Comparison of ENCODE assay signal across 1 fruit fly cellular context in the genomic region with DNA sequence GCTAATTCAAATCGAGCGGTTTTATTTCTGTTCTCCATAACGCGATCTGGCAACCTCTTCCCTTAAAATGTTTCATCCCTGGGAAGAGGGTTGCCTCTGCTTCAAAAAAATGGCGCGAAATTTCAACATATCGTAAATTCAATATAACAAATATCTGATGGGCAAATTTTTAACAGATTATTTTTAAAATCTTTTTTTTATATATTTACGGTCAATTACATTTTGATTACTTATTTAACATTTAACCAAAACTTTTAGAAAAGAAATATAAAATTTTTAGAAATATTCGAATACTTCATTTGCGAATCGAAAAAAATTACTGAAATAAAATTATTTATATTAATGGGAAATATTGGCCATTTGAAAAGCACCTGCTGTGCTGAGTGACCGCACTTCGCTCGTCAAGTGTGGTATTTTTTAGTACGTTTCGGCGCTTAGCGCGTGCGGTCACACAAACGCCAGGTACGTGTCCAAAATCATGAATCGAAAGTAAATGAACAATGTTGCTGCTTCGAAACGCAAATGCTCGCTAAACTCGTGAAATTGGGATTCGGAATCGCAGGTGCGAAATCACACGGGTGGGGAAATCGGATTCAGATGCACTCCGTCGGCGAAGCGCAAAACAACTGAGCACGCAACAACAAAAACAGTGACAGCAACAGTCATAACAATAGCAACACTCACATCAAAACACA.
TF ChIP-seq lines count a peak whose summit lies in the region.

Gene Ero1L, plus strand, starts transcription at position 448 of the 695 bp plus-strand sequence.

TF ChIP-seq in whole organism, embryonic, 481 proteins besides CTCF, POLR2A, EP300 and RAD21 (continued from another document and continues in another):
- TF ChIP-seq CG14014 (GFP tag; IDR thresholded peaks at IDR 0.05; lab: Robert Waterston, UW): 0 out of 2 replicates have a peak, but pooled peaks have one; percentile 8
- TF ChIP-seq p53 (GFP tag; optimal IDR thresholded peaks at IDR 0.05; lab: Kevin White, UChicago): no peak
- peak; percentile 43; the same call in 1 of the 2 replicates for TF ChIP-seq Adf1 (GFP tag; IDR thresholded peaks at IDR 0.05; lab: Robert Waterston, UW)
- TF ChIP-seq Dbx (GFP tag; IDR thresholded peaks at IDR 0.05; lab: Robert Waterston, UW): 0 out of 3 replicates have a peak, but pooled peaks have one; percentile 60
- TF ChIP-seq CG10321 (GFP tag; IDR thresholded peaks at IDR 0.05; lab: Robert Waterston, UW): no peak
- TF ChIP-seq CG1603 (tag; optimal IDR thresholded peaks at IDR 0.05; lab: Kevin White, UChicago): peak; percentile 33
- TF ChIP-seq Atf-2 (GFP tag; optimal IDR thresholded peaks at IDR 0.05; lab: Kevin White, UChicago): no peak
- peak; percentile 38 for TF ChIP-seq Fer3 (tag; optimal IDR thresholded peaks at IDR 0.05; lab: Kevin White, UChicago)
- TF ChIP-seq CG17361 (GFP tag; IDR thresholded peaks at IDR 0.05; lab: Robert Waterston, UW): peak; percentile 68; the same call in 2 of the 3 replicates
- TF ChIP-seq knrl (GFP tag; IDR thresholded peaks at IDR 0.05; lab: Robert Waterston, UW; ENCODE audit: partially characterized antibody): 0 out of 3 replicates have a peak, but pooled peaks have one; percentile 47
- TF ChIP-seq chm (GFP tag; IDR thresholded peaks at IDR 0.05; lab: Robert Waterston, UW): 0 out of 2 replicates have a peak, but pooled peaks have one; percentile 6
- TF ChIP-seq CG12391 (tag; optimal IDR thresholded peaks at IDR 0.05; lab: Kevin White, UChicago): peak; percentile 55
- TF ChIP-seq CG7987 (GFP tag; optimal IDR thresholded peaks at IDR 0.05; lab: Kevin White, UChicago): no peak
- TF ChIP-seq abd-A (tag; optimal IDR thresholded peaks at IDR 0.05; lab: Kevin White, UChicago): peak; percentile 67
- TF ChIP-seq sens (GFP tag; lab: Kevin White, UChicago): peak; percentile 54
- peak; percentile 65 for TF ChIP-seq stwl (tag; optimal IDR thresholded peaks at IDR 0.05; lab: Kevin White, UChicago)
- TF ChIP-seq rib (GFP tag; IDR thresholded peaks at IDR 0.05; lab: Robert Waterston, UW): peak; percentile 52; the same call in 1 of the 2 replicates
- TF ChIP-seq CG4360 (GFP tag; IDR thresholded peaks at IDR 0.05; lab: Robert Waterston, UW): peak; percentile 65
- peak; percentile 63 for TF ChIP-seq pzg (GFP tag; optimal IDR thresholded peaks at IDR 0.05; lab: Kevin White, UChicago)
- peak; percentile 21 for TF ChIP-seq nerfin-1 (tag; optimal IDR thresholded peaks at IDR 0.05; lab: Kevin White, UChicago)
- no peak for TF ChIP-seq psq (GFP tag; optimal IDR thresholded peaks at IDR 0.05; lab: Kevin White, UChicago)
- peak; percentile 45 for TF ChIP-seq CG15601 (tag; optimal IDR thresholded peaks at IDR 0.05; lab: Kevin White, UChicago)
- peak; percentile 37 for TF ChIP-seq CG6689 (GFP tag; IDR thresholded peaks at IDR 0.05; lab: Robert Waterston, UW)
- TF ChIP-seq fd102C (GFP tag; optimal IDR thresholded peaks at IDR 0.05; lab: Kevin White, UChicago): no peak
- peak; percentile 12 for TF ChIP-seq grau (tag; optimal IDR thresholded peaks at IDR 0.05; lab: Kevin White, UChicago)
- TF ChIP-seq gsb (GFP tag; IDR thresholded peaks at IDR 0.05; lab: Robert Waterston, UW): no peak
- peak; percentile 87 for TF ChIP-seq CG4617 (GFP tag; optimal IDR thresholded peaks at IDR 0.05; lab: Kevin White, UChicago; ENCODE audit: borderline replicate concordance)
- TF ChIP-seq CG8281 (tag; optimal IDR thresholded peaks at IDR 0.05; lab: Kevin White, UChicago): no peak
- peak; percentile 42; the same call in 1 of the 3 replicates for TF ChIP-seq Opbp (GFP tag; IDR thresholded peaks at IDR 0.05; lab: Robert Waterston, UW; ENCODE audit: partially characterized antibody)
- TF ChIP-seq CG30403 (GFP tag; optimal IDR thresholded peaks at IDR 0.05; lab: Kevin White, UChicago): peak; percentile 16
- TF ChIP-seq Atf3 (GFP tag; optimal IDR thresholded peaks at IDR 0.05; lab: Kevin White, UChicago): no peak
- peak; percentile 69 for TF ChIP-seq CoRest (tag; optimal IDR thresholded peaks at IDR 0.05; lab: Kevin White, UChicago)
- TF ChIP-seq CG4424 (GFP tag; optimal IDR thresholded peaks at IDR 0.05; lab: Kevin White, UChicago): peak; percentile 34
- TF ChIP-seq Nf-YA (GFP tag; IDR thresholded peaks at IDR 0.05; lab: Robert Waterston, UW): 0 out of 2 replicates have a peak, but pooled peaks have one; percentile 8
- TF ChIP-seq bbx (GFP tag; IDR thresholded peaks at IDR 0.05; lab: Robert Waterston, UW; ENCODE audit: partially characterized antibody): peak; percentile 50
- peak; percentile 50 for TF ChIP-seq PHDP (tag; optimal IDR thresholded peaks at IDR 0.05; lab: Kevin White, UChicago)
- TF ChIP-seq E2f2 (GFP tag; IDR thresholded peaks at IDR 0.05; lab: Robert Waterston, UW): peak; percentile 98
- peak; percentile 54 for TF ChIP-seq CG3847 (GFP tag; IDR thresholded peaks at IDR 0.05; lab: Robert Waterston, UW)
- no peak for TF ChIP-seq usp (GFP tag; optimal IDR thresholded peaks at IDR 0.05; lab: Kevin White, UChicago)
- TF ChIP-seq Xbp1 (GFP tag; optimal IDR thresholded peaks at IDR 0.05; lab: Kevin White, UChicago): peak; percentile 17
- no peak for TF ChIP-seq CG13775 (GFP tag; optimal IDR thresholded peaks at IDR 0.05; lab: Kevin White, UChicago)
- no peak for TF ChIP-seq CG13894 (tag; optimal IDR thresholded peaks at IDR 0.05; lab: Kevin White, UChicago)
- peak; percentile 12 for TF ChIP-seq CG8944 (GFP tag; optimal IDR thresholded peaks at IDR 0.05; lab: Kevin White, UChicago)
- no peak for TF ChIP-seq CG11093 (GFP tag; IDR thresholded peaks at IDR 0.05; lab: Robert Waterston, UW)
- TF ChIP-seq Hmr (GFP tag; optimal IDR thresholded peaks at IDR 0.05; lab: Kevin White, UChicago): peak; percentile 26
- peak; percentile 37; the same call in 1 of the 2 replicates for TF ChIP-seq amos (GFP tag; IDR thresholded peaks at IDR 0.05; lab: Robert Waterston, UW; ENCODE audit: partially characterized antibody)
- no peak for TF ChIP-seq gt (GFP tag; IDR thresholded peaks at IDR 0.05; lab: Robert Waterston, UW)
- TF ChIP-seq HLH4C (GFP tag; IDR thresholded peaks at IDR 0.05; lab: Robert Waterston, UW; ENCODE audit: partially characterized antibody): 0 out of 3 replicates have a peak, but pooled peaks have one; percentile 11
- peak; percentile 35 for TF ChIP-seq tin (GFP tag; optimal IDR thresholded peaks at IDR 0.05; lab: Kevin White, UChicago)
- peak; percentile 39 for TF ChIP-seq Max (GFP tag; optimal IDR thresholded peaks at IDR 0.05; lab: Kevin White, UChicago)
- TF ChIP-seq CG18619 (GFP tag; optimal IDR thresholded peaks at IDR 0.05; lab: Kevin White, UChicago): peak; percentile 13
- no peak for TF ChIP-seq dan (GFP tag; IDR thresholded peaks at IDR 0.05; lab: Robert Waterston, UW)
- peak; percentile 36; the same call in 1 of the 2 replicates for TF ChIP-seq CG11247 (GFP tag; IDR thresholded peaks at IDR 0.05; lab: Robert Waterston, UW)
- peak; percentile 97 for TF ChIP-seq MESR4 (GFP tag; optimal IDR thresholded peaks at IDR 0.05; lab: Kevin White, UChicago)
- peak in 1 of 2 experiments; percentile 54 for TF ChIP-seq crp (GFP tag; optimal IDR thresholded peaks at IDR 0.05; lab: Kevin White, UChicago)
- TF ChIP-seq Abd-B (GFP tag; optimal IDR thresholded peaks at IDR 0.05; lab: Kevin White, UChicago): peak; percentile 51
- peak; percentile 48; the same call in 1 of the 4 replicates for TF ChIP-seq chinmo (GFP tag; IDR thresholded peaks at IDR 0.05; lab: Robert Waterston, UW; ENCODE audit: partially characterized antibody)
- TF ChIP-seq Doc3 (GFP tag; IDR thresholded peaks at IDR 0.05; lab: Robert Waterston, UW; ENCODE audit: partially characterized antibody): no peak
- no peak for TF ChIP-seq CHES-1-like (GFP tag; optimal IDR thresholded peaks at IDR 0.05; lab: Kevin White, UChicago)
- TF ChIP-seq CG33213 (GFP tag; optimal IDR thresholded peaks at IDR 0.05; lab: Kevin White, UChicago): peak; percentile 6
- peak; percentile 94 for TF ChIP-seq CG9797 (GFP tag; optimal IDR thresholded peaks at IDR 0.05; lab: Kevin White, UChicago)
- peak; percentile 18 for TF ChIP-seq CG12104 (GFP tag; optimal IDR thresholded peaks at IDR 0.05; lab: Kevin White, UChicago)
- no peak for TF ChIP-seq br (optimal IDR thresholded peaks at IDR 0.05; lab: Kevin White, UChicago)
- TF ChIP-seq CG11696 (GFP tag; IDR thresholded peaks at IDR 0.05; lab: Robert Waterston, UW): peak; percentile 92
- peak; percentile 55 for TF ChIP-seq CG18262 (tag; optimal IDR thresholded peaks at IDR 0.05; lab: Kevin White, UChicago)
- peak; percentile 14 for TF ChIP-seq kay (GFP tag; optimal IDR thresholded peaks at IDR 0.05; lab: Kevin White, UChicago)
- peak; percentile 14 for TF ChIP-seq fd96Cb (tag; optimal IDR thresholded peaks at IDR 0.05; lab: Kevin White, UChicago)
- peak; percentile 29 for TF ChIP-seq Ets97D (GFP tag; optimal IDR thresholded peaks at IDR 0.05; lab: Kevin White, UChicago)
- TF ChIP-seq Sry-β (GFP tag; optimal IDR thresholded peaks at IDR 0.05; lab: Kevin White, UChicago): peak; percentile 0
- no peak for TF ChIP-seq hbn (GFP tag; IDR thresholded peaks at IDR 0.05; lab: Robert Waterston, UW; ENCODE audit: partially characterized antibody)
- TF ChIP-seq Fer1 (GFP tag; optimal IDR thresholded peaks at IDR 0.05; lab: Kevin White, UChicago): no peak
- peak; percentile 11 for TF ChIP-seq CG4820 (GFP tag; optimal IDR thresholded peaks at IDR 0.05; lab: Kevin White, UChicago)
- TF ChIP-seq CG6272 (GFP tag; IDR thresholded peaks at IDR 0.05; lab: Robert Waterston, UW): no peak
- TF ChIP-seq Aef1 (GFP tag; IDR thresholded peaks at IDR 0.05; lab: Robert Waterston, UW): peak; percentile 52
- TF ChIP-seq row (GFP tag; IDR thresholded peaks at IDR 0.05; lab: Robert Waterston, UW): peak; percentile 39; the same call in 1 of the 3 replicates
- no peak for TF ChIP-seq CG10565 (GFP tag; optimal IDR thresholded peaks at IDR 0.05; lab: Kevin White, UChicago)
- TF ChIP-seq Nf-YC (tag; optimal IDR thresholded peaks at IDR 0.05; lab: Kevin White, UChicago): peak; percentile 60
- peak; percentile 2 for TF ChIP-seq HmgZ (tag; optimal IDR thresholded peaks at IDR 0.05; lab: Kevin White, UChicago)
- peak; percentile 62 for TF ChIP-seq CG2116 (GFP tag; optimal IDR thresholded peaks at IDR 0.05; lab: Kevin White, UChicago)
- TF ChIP-seq CG3995 (GFP tag; optimal IDR thresholded peaks at IDR 0.05; lab: Kevin White, UChicago): peak; percentile 21
- no peak for TF ChIP-seq CG11398 (GFP tag; optimal IDR thresholded peaks at IDR 0.05; lab: Kevin White, UChicago)
- TF ChIP-seq Dp (GFP tag; optimal IDR thresholded peaks at IDR 0.05; lab: Kevin White, UChicago): peak; percentile 98
- TF ChIP-seq cwo (GFP tag; optimal IDR thresholded peaks at IDR 0.05; lab: Kevin White, UChicago): peak; percentile 20
- no peak for TF ChIP-seq CG4282 (GFP tag; optimal IDR thresholded peaks at IDR 0.05; lab: Kevin White, UChicago)
- TF ChIP-seq z (GFP tag; IDR thresholded peaks at IDR 0.05; lab: Robert Waterston, UW): no peak
- TF ChIP-seq otp (GFP tag; IDR thresholded peaks at IDR 0.05; lab: Robert Waterston, UW): peak; percentile 30; the same call in 1 of the 3 replicates
- TF ChIP-seq CG13296 (GFP tag; optimal IDR thresholded peaks at IDR 0.05; lab: Kevin White, UChicago): no peak
- TF ChIP-seq CG2712 (tag; optimal IDR thresholded peaks at IDR 0.05; lab: Kevin White, UChicago): peak; percentile 49
- TF ChIP-seq Hr51 (GFP tag; optimal IDR thresholded peaks at IDR 0.05; lab: Kevin White, UChicago): peak in 1 of 2 experiments; percentile 54
- no peak for TF ChIP-seq Bteb2 (GFP tag; optimal IDR thresholded peaks at IDR 0.05; lab: Kevin White, UChicago)
- TF ChIP-seq CG3281 (GFP tag; optimal IDR thresholded peaks at IDR 0.05; lab: Kevin White, UChicago): peak; percentile 5
- TF ChIP-seq CG1233 (GFP tag; optimal IDR thresholded peaks at IDR 0.05; lab: Kevin White, UChicago): no peak
- TF ChIP-seq CG14710 (tag; optimal IDR thresholded peaks at IDR 0.05; lab: Kevin White, UChicago): peak; percentile 73
- peak; percentile 64 for TF ChIP-seq MBD-R2 (GFP tag; IDR thresholded peaks at IDR 0.05; lab: Robert Waterston, UW)
- no peak for TF ChIP-seq grn (GFP tag; optimal IDR thresholded peaks at IDR 0.05; lab: Kevin White, UChicago)
- TF ChIP-seq D19A (tag; optimal IDR thresholded peaks at IDR 0.05; lab: Kevin White, UChicago): peak; percentile 42
- peak; percentile 85 for TF ChIP-seq phol (tag; optimal IDR thresholded peaks at IDR 0.05; lab: Kevin White, UChicago)
- peak; percentile 65; the same call in 1 of the 3 replicates for TF ChIP-seq CG2199 (GFP tag; IDR thresholded peaks at IDR 0.05; lab: Robert Waterston, UW)
- no peak for TF ChIP-seq CrebB (tag; optimal IDR thresholded peaks at IDR 0.05; lab: Kevin White, UChicago)
- peak; percentile 70 for TF ChIP-seq CG10267 (tag; optimal IDR thresholded peaks at IDR 0.05; lab: Kevin White, UChicago)
- no peak for TF ChIP-seq Poxn (GFP tag; IDR thresholded peaks at IDR 0.05; lab: Robert Waterston, UW)
- no peak for TF ChIP-seq gem (tag; optimal IDR thresholded peaks at IDR 0.05; lab: Kevin White, UChicago)
- peak; percentile 55 for TF ChIP-seq CG18599 (GFP tag; optimal IDR thresholded peaks at IDR 0.05; lab: Kevin White, UChicago)
- TF ChIP-seq CG1024 (GFP tag; IDR thresholded peaks at IDR 0.05; lab: Robert Waterston, UW): no peak
- peak; percentile 72; the same call in 2 of the 3 replicates for TF ChIP-seq ci (GFP tag; IDR thresholded peaks at IDR 0.05; lab: Robert Waterston, UW)
- TF ChIP-seq CG6765 (GFP tag; optimal IDR thresholded peaks at IDR 0.05; lab: Kevin White, UChicago): no peak
- TF ChIP-seq her (GFP tag; optimal IDR thresholded peaks at IDR 0.05; lab: Kevin White, UChicago): peak; percentile 27
- peak; percentile 53 for TF ChIP-seq lbe (GFP tag; optimal IDR thresholded peaks at IDR 0.05; lab: Kevin White, UChicago)
- TF ChIP-seq CG15696 (tag; optimal IDR thresholded peaks at IDR 0.05; lab: Kevin White, UChicago): peak; percentile 41
- peak in 1 of 3 experiments; percentile 24 for TF ChIP-seq Stat92E (GFP tag; optimal IDR thresholded peaks at IDR 0.05; lab: Kevin White, UChicago)
- TF ChIP-seq lilli (GFP tag; optimal IDR thresholded peaks at IDR 0.05; lab: Kevin White, UChicago): peak; percentile 34
- TF ChIP-seq Lhr (GFP tag; optimal IDR thresholded peaks at IDR 0.05; lab: Kevin White, UChicago): peak; percentile 82
- peak; percentile 2 for TF ChIP-seq ind (GFP tag; optimal IDR thresholded peaks at IDR 0.05; lab: Kevin White, UChicago)
- TF ChIP-seq nerfin-2 (GFP tag; IDR thresholded peaks at IDR 0.05; lab: Robert Waterston, UW; ENCODE audit: partially characterized antibody): peak; percentile 48; the same call in 1 of the 2 replicates
- TF ChIP-seq CG11456 (GFP tag; IDR thresholded peaks at IDR 0.05; lab: Robert Waterston, UW): 0 out of 3 replicates have a peak, but pooled peaks have one; percentile 59
- peak; percentile 41 for TF ChIP-seq Sin3A (optimal IDR thresholded peaks at IDR 0.05; lab: Kevin White, UChicago)
- TF ChIP-seq B-H2 (GFP tag; optimal IDR thresholded peaks at IDR 0.05; lab: Kevin White, UChicago): no peak
- TF ChIP-seq Nf-YB (GFP tag; optimal IDR thresholded peaks at IDR 0.05; lab: Kevin White, UChicago): peak; percentile 9
